Fruit fly (Drosophila melanogaster) whole organism, adult: ENCODE data around the gene Boh2.
A peak's percentile ranks its signal among the peaks of the same experiment; 100 is the strongest.

Source experiments
- CG11617 ChIP-seq: fragments of 200-800 bp; sonication (Bioruptor generic); optimal IDR thresholded peaks from 2 replicates; lab custom pipeline; 2017; ENCODE audit warnings: mild to moderate bottlenecking, missing biosample characterization, missing genetic modification reagents, missing genetic modification characterization
- CG12768 ChIP-seq: fragments of 200-800 bp; sonication (Bioruptor generic); optimal IDR thresholded peaks from 2 replicates; lab custom pipeline; 2017; ENCODE audit warnings: missing biosample characterization, missing genetic modification characterization, mild to moderate bottlenecking, moderate library complexity, missing genetic modification reagents
- CG14711 ChIP-seq: fragments of 200-800 bp; sonication (Bioruptor generic); optimal IDR thresholded peaks from 2 replicates; lab custom pipeline; 2018; ENCODE audit warnings: missing biosample characterization, mild to moderate bottlenecking, missing genetic modification characterization, moderate library complexity
- CG1620 ChIP-seq: fragments of 200-800 bp; sonication (Bioruptor generic); optimal IDR thresholded peaks from 2 replicates; lab custom pipeline; 2016; ENCODE audit warnings: missing biosample characterization, missing genetic modification characterization
- CG33017 ChIP-seq: fragments of 200-800 bp; sonication (Bioruptor generic); optimal IDR thresholded peaks from 2 replicates; lab custom pipeline; 2018; ENCODE audit warnings: missing biosample characterization, mild to moderate bottlenecking, missing genetic modification characterization, moderate library complexity
- CG5204 ChIP-seq: fragments of 200-800 bp; sonication (Bioruptor generic); optimal IDR thresholded peaks from 2 replicates; lab custom pipeline; 2016; ENCODE audit warnings: missing biosample characterization, missing genetic modification characterization
- CG7045 ChIP-seq: fragments of 200-800 bp; sonication (Bioruptor generic); optimal IDR thresholded peaks from 2 replicates; lab custom pipeline; 2017; ENCODE audit warnings: missing biosample characterization, mild to moderate bottlenecking, missing genetic modification characterization
- CG7101 ChIP-seq: fragments of 200-800 bp; sonication (Bioruptor generic); optimal IDR thresholded peaks from 2 replicates; lab custom pipeline; 2018; ENCODE audit warnings: missing biosample characterization, mild to moderate bottlenecking, missing genetic modification characterization, moderate library complexity
- Clk ChIP-seq: fragments of 200-800 bp; sonication (Bioruptor generic); optimal IDR thresholded peaks from 2 replicates; lab custom pipeline; 2017; ENCODE audit warnings: missing biosample characterization, missing genetic modification characterization
- Crg-1 ChIP-seq: fragments of 200-800 bp; sonication (Bioruptor generic); optimal IDR thresholded peaks from 2 replicates; lab custom pipeline; 2016; ENCODE audit warnings: missing biosample characterization, missing genetic modification characterization
- Hr96 ChIP-seq: fragments of 200-800 bp; sonication (Bioruptor generic); optimal IDR thresholded peaks from 2 replicates; lab custom pipeline; 2016; ENCODE audit warnings: missing biosample characterization, missing genetic modification characterization
- Mnt ChIP-seq: fragments of 200-800 bp; sonication (Bioruptor generic); optimal IDR thresholded peaks from 2 replicates; lab custom pipeline; 2016; ENCODE audit warnings: missing biosample characterization, mild to moderate bottlenecking, missing genetic modification characterization
- bab1 ChIP-seq: fragments of 200-800 bp; sonication (Bioruptor generic); optimal IDR thresholded peaks from 3 replicates; lab custom pipeline; 2019; ENCODE audit warnings: missing biosample characterization, mild to moderate bottlenecking, missing genetic modification characterization, moderate library complexity
- cic ChIP-seq: fragments of 200-800 bp; sonication (Bioruptor generic); optimal IDR thresholded peaks from 2 replicates; lab custom pipeline; 2017; ENCODE audit warnings: missing biosample characterization, mild to moderate bottlenecking, missing genetic modification characterization, moderate library complexity
- cnc ChIP-seq, 2 experiments: fragments of >200 bp; optimal IDR thresholded peaks; 2 replicates each; lab custom pipeline; 2017
- kay ChIP-seq: fragments of 200-800 bp; sonication (Bioruptor generic); peaks from one replicate; lab custom pipeline; 2016; ENCODE audit warnings: missing biosample characterization, missing genetic modification characterization, borderline replicate concordance
- ovo ChIP-seq: fragments of 200-800 bp; sonication (Bioruptor generic); optimal IDR thresholded peaks from 2 replicates; lab custom pipeline; 2016; ENCODE audit warnings: missing biosample characterization, missing genetic modification characterization
- pad ChIP-seq: fragments of 200-800 bp; sonication (Bioruptor generic); optimal IDR thresholded peaks from 3 replicates; lab custom pipeline; 2017; ENCODE audit warnings: missing biosample characterization, missing genetic modification characterization, mild to moderate bottlenecking, moderate library complexity, missing genetic modification reagents
- tj ChIP-seq: fragments of 200-800 bp; sonication (Bioruptor generic); optimal IDR thresholded peaks from 3 replicates; lab custom pipeline; 2017; ENCODE audit warnings: missing biosample characterization, mild to moderate bottlenecking, missing genetic modification characterization, moderate library complexity
- toe ChIP-seq: fragments of 200-800 bp; sonication (Bioruptor generic); optimal IDR thresholded peaks from 2 replicates; lab custom pipeline; 2016; ENCODE audit warnings: missing biosample characterization, missing genetic modification characterization

Gene Boh2

DNA sequence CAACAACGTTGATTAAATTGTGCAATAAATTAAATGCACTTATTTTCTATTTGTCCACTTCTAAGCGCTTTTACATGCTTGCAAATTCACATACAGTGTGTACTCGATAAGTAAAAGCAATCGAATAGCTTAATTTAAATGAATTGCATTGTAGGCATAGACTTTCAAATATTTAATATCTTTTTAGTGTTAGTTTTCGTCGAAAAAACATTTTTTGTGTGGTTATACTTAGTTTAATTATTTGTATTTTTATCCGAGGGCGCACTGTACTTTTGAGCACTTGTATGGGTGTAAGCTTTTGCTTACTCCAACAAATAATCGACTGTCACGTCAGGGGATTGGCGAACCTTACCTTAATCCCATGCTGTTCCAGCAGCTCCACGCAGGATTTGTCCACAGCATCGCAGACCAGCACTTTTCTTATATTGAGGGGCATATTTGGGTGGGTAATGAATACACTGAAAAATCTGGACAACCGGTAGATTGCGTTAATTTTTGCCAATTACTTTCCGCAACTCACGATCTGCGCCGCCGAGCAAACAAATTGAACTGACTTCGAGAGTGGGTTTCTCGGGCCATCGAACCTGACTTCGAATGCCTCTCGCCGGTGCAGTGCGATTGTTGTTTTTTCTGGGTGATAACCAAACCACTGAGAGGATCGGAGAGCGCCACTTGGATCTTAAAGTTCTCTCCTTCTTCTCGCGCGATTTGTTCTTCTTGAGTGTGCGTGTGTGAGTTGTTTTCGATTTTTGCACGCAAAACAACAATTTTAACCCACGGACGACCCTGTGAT, 23.5 kb upstream of the Boh2 start, which contains the start of gene CG6287:
CG6287 (minus strand) TSS at position 556 of the 793 bp plus-strand sequence.
- TF ChIP-seq CG1620 (GFP tag; lab: Kevin White, UChicago) (peak; percentile 92), CG33017 (tag; lab: Kevin White, UChicago) (peak; percentile 97), Mnt (GFP tag; lab: Kevin White, UChicago) (peak; percentile 66), CG11617 (GFP tag; lab: Kevin White, UChicago) (peak; percentile 94), kay (GFP tag; lab: Kevin White, UChicago) (no peak), cic (peak; percentile 63), Crg-1 (GFP tag; lab: Kevin White, UChicago) (peak; percentile 93), Clk (GFP tag; lab: Kevin White, UChicago) (peak; percentile 92), bab1 (GFP tag; lab: Kevin White, UChicago) (peak; percentile 98), CG7045 (GFP tag; lab: Kevin White, UChicago) (peak; percentile 97), ovo (GFP tag; lab: Kevin White, UChicago) (peak; percentile 75), CG5204 (GFP tag; lab: Kevin White, UChicago) (peak; percentile 94), tj (GFP tag; lab: Kevin White, UChicago) (peak; percentile 94), CG12768 (peak; percentile 95), CG7101 (tag; lab: Kevin White, UChicago) (peak; percentile 97), pad (GFP tag; lab: Kevin White, UChicago) (peak; percentile 86), toe (peak; percentile 95), Hr96 (peak; percentile 88), CG14711 (tag; lab: Kevin White, UChicago) (peak; percentile 96), cnc (optimal IDR thresholded peaks at IDR 0.05; lab: Kevin White, UChicago) (peak; percentile 78 to 85)

DNA sequence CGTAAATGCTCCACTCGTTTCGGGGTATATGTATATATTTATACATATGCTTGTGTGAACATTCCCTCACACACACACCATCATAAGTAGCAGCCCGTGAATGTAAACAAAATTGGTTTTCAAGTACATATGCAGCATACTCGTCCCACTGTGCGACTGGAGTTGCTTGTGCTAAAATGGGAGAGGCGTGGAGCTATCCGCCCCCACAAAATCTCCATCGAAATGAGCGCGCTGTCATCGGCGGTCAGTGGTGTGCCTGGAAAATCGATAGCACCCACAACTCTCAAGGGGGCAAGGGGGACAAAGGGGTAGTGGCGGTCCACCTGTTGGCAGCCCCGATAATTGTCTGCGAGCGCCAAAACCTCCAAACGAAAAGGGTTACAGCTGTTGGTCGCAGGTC, 10.8 kb upstream of the Boh2 start:
- TF ChIP-seq ovo (GFP tag; lab: Kevin White, UChicago) = no peak
- peak; percentile 11 for TF ChIP-seq kay (GFP tag; lab: Kevin White, UChicago)
- no peak for TF ChIP-seq Clk (GFP tag; lab: Kevin White, UChicago)

DNA sequence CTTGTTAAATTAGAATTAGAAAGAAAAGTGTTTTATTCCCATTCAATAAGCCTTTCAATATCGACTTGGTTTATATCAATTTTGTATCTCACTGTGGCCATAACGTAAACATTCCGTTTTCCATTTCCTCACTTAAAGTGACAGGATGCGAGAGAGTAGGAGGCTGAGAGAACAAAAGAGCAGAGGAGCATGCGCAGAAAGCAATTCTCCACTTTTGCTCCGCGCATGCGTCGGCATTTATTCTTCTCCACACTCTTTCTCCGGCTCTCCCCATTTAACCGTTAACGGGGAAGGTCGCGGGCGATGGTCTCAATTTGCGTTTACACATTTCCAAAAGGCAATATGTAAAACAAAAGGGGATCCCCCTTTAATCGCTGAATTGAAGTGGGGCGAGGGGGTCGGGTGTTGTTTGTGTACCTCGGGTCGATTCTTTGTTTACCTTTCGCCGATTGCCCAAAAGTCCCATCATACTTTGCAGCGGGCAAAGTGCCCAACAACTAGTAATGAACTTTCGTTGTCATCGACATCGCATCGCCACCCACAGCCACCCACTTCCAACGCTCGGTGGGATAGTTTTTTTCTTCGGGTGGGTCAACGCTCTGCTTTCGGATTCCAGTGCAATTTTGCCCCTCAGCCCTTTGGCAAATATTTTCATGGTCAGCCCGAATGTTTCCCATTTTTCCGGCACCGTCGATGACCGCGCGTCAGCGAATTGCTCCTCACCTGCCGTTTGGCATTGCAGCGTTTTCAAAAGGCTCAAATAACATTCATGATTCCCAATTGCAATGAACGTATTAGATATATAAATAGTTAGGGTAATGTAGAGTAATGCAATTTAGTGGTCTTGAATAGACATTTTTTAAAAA, 9.9 kb upstream of the Boh2 start:
- TF ChIP-seq kay (GFP tag; lab: Kevin White, UChicago) (no peak), bab1 (GFP tag; lab: Kevin White, UChicago) (no peak), tj (GFP tag; lab: Kevin White, UChicago) (peak; percentile 95), pad (GFP tag; lab: Kevin White, UChicago) (peak; percentile 22)

DNA sequence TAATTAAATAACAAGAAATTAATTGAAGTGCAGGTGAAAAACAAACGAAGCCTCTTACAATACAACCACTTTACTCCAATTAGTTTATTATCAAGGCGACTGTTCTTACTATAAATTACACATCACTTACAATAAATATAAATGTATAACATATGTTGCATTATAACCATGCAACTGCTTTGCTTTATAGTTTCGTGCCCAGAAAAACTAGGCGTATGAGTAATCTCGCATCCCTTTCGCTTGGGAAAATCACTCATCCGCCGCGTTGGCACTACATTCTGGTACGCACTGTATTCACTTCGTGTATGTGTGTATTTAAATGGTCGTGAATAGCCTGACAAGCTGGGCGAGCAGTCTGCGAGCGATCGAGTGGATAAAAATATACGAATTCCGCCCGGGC, 8.9 kb upstream of the Boh2 start:
- TF ChIP-seq CG11617 (GFP tag; lab: Kevin White, UChicago) (no peak), cic (no peak), Crg-1 (GFP tag; lab: Kevin White, UChicago) (no peak), kay (GFP tag; lab: Kevin White, UChicago) (no peak), Hr96 (no peak), cnc (optimal IDR thresholded peaks at IDR 0.05; lab: Kevin White, UChicago) (no peak), CG5204 (GFP tag; lab: Kevin White, UChicago) (no peak), CG12768 (no peak), CG14711 (tag; lab: Kevin White, UChicago) (no peak), tj (GFP tag; lab: Kevin White, UChicago) (no peak), CG33017 (tag; lab: Kevin White, UChicago) (no peak), CG7101 (tag; lab: Kevin White, UChicago) (no peak), toe (no peak), CG1620 (GFP tag; lab: Kevin White, UChicago) (no peak)

DNA sequence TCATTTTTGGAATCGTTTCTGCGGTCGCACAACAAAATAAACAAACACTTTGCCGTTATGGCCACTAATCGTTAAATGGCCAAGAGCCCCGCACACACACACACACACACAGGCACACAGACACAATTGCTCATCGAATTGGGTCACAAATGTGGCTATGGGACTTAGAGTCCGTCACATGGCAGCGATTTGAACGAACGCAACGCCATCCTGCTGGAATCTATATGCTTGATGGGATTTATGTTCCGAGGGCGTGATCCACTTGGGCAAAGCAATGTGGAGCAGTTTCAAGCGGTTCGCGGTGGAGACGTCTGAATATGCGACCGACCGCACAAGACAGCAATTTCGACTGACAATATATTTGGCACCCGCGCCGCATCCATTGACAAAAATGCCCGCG, 8.3 kb upstream of the Boh2 start:
- TF ChIP-seq CG7101 (tag; lab: Kevin White, UChicago) (no peak), cnc (optimal IDR thresholded peaks at IDR 0.05; lab: Kevin White, UChicago) (no peak)

DNA sequence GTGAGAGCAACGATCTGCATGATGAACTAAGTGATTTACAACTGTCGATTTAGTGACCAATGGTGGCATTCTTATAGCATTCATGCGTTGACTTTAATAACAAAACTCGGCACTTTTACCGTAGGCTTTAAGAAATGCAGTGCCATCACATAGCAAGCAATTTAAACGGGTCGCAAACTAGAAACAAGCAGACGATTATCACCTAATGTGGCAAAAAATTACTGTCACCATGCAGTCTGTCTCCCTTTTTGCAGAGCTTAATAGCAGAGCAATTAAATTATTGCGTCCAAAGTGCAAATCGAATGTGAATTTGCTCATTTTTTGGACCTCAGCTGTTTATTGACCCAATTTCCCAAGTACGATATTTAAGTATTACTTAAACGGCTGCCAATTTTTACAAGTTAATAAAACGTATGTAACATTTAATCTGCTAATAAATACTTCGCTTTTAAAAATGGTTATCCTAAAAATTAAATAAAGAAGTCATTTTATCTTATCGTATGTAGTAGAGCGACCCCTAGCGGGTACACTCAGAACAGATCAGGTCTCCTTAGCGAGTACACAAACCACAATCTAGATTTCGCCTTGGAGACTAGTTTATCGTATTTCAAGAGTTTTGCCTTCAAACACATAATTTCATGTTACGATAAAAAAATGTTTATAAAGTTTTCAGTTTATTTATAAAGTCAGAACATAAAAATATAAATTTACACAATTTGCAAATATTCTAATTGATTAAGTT, 7.0 kb upstream of the Boh2 start, which contains the start of gene Vm32E:
Vm32E (minus strand) TSS at position 51 of the 742 bp plus-strand sequence.
- TF ChIP-seq CG33017 (tag; lab: Kevin White, UChicago) (no peak), CG14711 (tag; lab: Kevin White, UChicago) (no peak), kay (GFP tag; lab: Kevin White, UChicago) (peak; percentile 50), tj (GFP tag; lab: Kevin White, UChicago) (peak; percentile 89), CG12768 (no peak)
